Worm (Caenorhabditis elegans): Measurements from ENCODE around the gene srh-31.

Gene srh-31

ce11 chrV:17684857-17685256 is 22.3 kb upstream of the srh-31 start, which contains the start of the genes F59A1.16 and F59A1.6:
F59A1.16 (minus strand) TSS chrV:17684957.
F59A1.6 (plus strand) TSS chrV:17685141.
- no peak for TF ChIP-seq elt-3 (tag; optimal IDR thresholded peaks at IDR 0.05)
- no peak for TF ChIP-seq lin-15B (tag; optimal IDR thresholded peaks at IDR 0.05)
- TF ChIP-seq F16B12.6 (tag; optimal IDR thresholded peaks at IDR 0.05): no peak
- no peak for TF ChIP-seq efl-3 (GFP tag; optimal IDR thresholded peaks at IDR 0.05)
- TF ChIP-seq irx-1 (tag; optimal IDR thresholded peaks at IDR 0.05): no peak
- TF ChIP-seq lin-13 (GFP tag; optimal IDR thresholded peaks at IDR 0.05): no peak
- TF ChIP-seq C34B4.2 (tag; optimal IDR thresholded peaks at IDR 0.05): no peak
- no peak for TF ChIP-seq ceh-63 (GFP tag; optimal IDR thresholded peaks at IDR 0.05)
- TF ChIP-seq sup-37 (GFP tag; optimal IDR thresholded peaks at IDR 0.05): no peak
- TF ChIP-seq nhr-237 (tag; optimal IDR thresholded peaks at IDR 0.05): no peak
- no peak for TF ChIP-seq pax-3 (tag; optimal IDR thresholded peaks at IDR 0.05)
- no peak for TF ChIP-seq mab-9 (GFP tag; IDR thresholded peaks at IDR 0.05)
- no peak for TF ChIP-seq lir-3 (tag; optimal IDR thresholded peaks at IDR 0.05; ENCODE audit: poor library complexity)
- no peak for TF ChIP-seq Y116A8C.19 (tag; optimal IDR thresholded peaks at IDR 0.05; ENCODE audit: borderline replicate concordance)

ce11 chrV:17686852-17687251 is 20.3 kb upstream of the srh-31 start, which contains the start of gene F59A1.18:
F59A1.18 (minus strand) TSS chrV:17686952.
- TF ChIP-seq elt-3 (tag; optimal IDR thresholded peaks at IDR 0.05) (no peak), unc-62 (GFP tag; optimal IDR thresholded peaks at IDR 0.05) (no peak), egl-27 (tag; optimal IDR thresholded peaks at IDR 0.05) (no peak), grh-1 (GFP tag; IDR thresholded peaks at IDR 0.05) (no peak), ces-1 (GFP tag; optimal IDR thresholded peaks at IDR 0.05) (no peak), unc-130 (tag; optimal IDR thresholded peaks at IDR 0.05) (no peak), nhr-28 (tag; optimal IDR thresholded peaks at IDR 0.05) (no peak), ceh-90 (tag; optimal IDR thresholded peaks at IDR 0.05) (no peak), ceh-82 (tag; optimal IDR thresholded peaks at IDR 0.05) (no peak), nhr-84 (tag; optimal IDR thresholded peaks at IDR 0.05) (no peak), sptf-1 (tag; optimal IDR thresholded peaks at IDR 0.05) (no peak), pqm-1 (tag; optimal IDR thresholded peaks at IDR 0.05) (no peak), hlh-4 (tag; optimal IDR thresholded peaks at IDR 0.05) (no peak), aly-2 (tag; optimal IDR thresholded peaks at IDR 0.05) (no peak), nhr-77 (tag; optimal IDR thresholded peaks at IDR 0.05) (no peak)

- TF ChIP-seq fkh-4 (tag; optimal IDR thresholded peaks at IDR 0.05; ENCODE audit: borderline replicate concordance) (no peak), lin-35 (GFP tag; optimal IDR thresholded peaks at IDR 0.05) (no peak), grh-1 (GFP tag; IDR thresholded peaks at IDR 0.05) (no peak), dsc-1 (tag; optimal IDR thresholded peaks at IDR 0.05) (no peak), nhr-90 (tag; optimal IDR thresholded peaks at IDR 0.05; ENCODE audit: poor library complexity) (no peak), Y116A8C.19 (tag; optimal IDR thresholded peaks at IDR 0.05; ENCODE audit: borderline replicate concordance) (no peak), dpl-1 (GFP tag; optimal IDR thresholded peaks at IDR 0.05) (no peak), unc-30 (tag; optimal IDR thresholded peaks at IDR 0.05) (no peak), egl-13 (tag; optimal IDR thresholded peaks at IDR 0.05) (no peak), ztf-11 (tag; optimal IDR thresholded peaks at IDR 0.05) (no peak), jun-1 (tag; optimal IDR thresholded peaks at IDR 0.05) (no peak), tbx-2 (tag; optimal IDR thresholded peaks at IDR 0.05) (no peak), nhr-71 (tag; optimal IDR thresholded peaks at IDR 0.05) (no peak), nhr-76 (tag; optimal IDR thresholded peaks at IDR 0.05) (no peak), efl-1 (optimal IDR thresholded peaks at IDR 0.05) (no peak), efl-1 (GFP tag; optimal IDR thresholded peaks at IDR 0.05 in 1 of 2) (no peak)
These were observed 16.2 kb upstream of the srh-31 start, which contains the start of gene F59A1.13 for ce11 chrV:17690922-17691321. F59A1.13 (minus strand) TSS chrV:17691022.

All from whole organism, L1 larva.